Worm (Caenorhabditis elegans) whole organism, L3 larva: ENCODE measurements around the gene R11.3.

Source experiments
- R02D3.7 ChIP-seq: fragments of 150-350 bp; optimal IDR thresholded peaks from 2 replicates; lab custom pipeline; 2014; ENCODE audit warnings: missing biosample characterization, missing genetic modification characterization
- aly-2 ChIP-seq: fragments of 150-350 bp; optimal IDR thresholded peaks from 2 replicates; lab custom pipeline; 2014; ENCODE audit warnings: missing biosample characterization, missing genetic modification characterization
- ama-1 ChIP-seq: fragments of 150-350 bp; optimal IDR thresholded peaks from 2 replicates; lab custom pipeline; 2018
- ceh-28 ChIP-seq: fragments of 150-350 bp; optimal IDR thresholded peaks from 2 replicates; lab custom pipeline; 2014; ENCODE audit warnings: missing biosample characterization, missing genetic modification reagents, missing genetic modification characterization
- ceh-82 ChIP-seq: fragments of 150-350 bp; optimal IDR thresholded peaks from 2 replicates; lab custom pipeline; 2014; ENCODE audit warnings: missing biosample characterization, missing genetic modification characterization
- ceh-9 ChIP-seq: sonication (generic microtip); optimal IDR thresholded peaks from 2 replicates; lab custom pipeline; 2018; ENCODE audit warnings: missing biosample characterization, missing genetic modification characterization
- daf-12 ChIP-seq: fragments of 150-350 bp; optimal IDR thresholded peaks from 2 replicates; lab custom pipeline; 2014; ENCODE audit warnings: missing biosample characterization, missing genetic modification reagents, missing genetic modification characterization
- egl-27 ChIP-seq: sonication (generic microtip); optimal IDR thresholded peaks from 4 replicates; lab custom pipeline; 2017; ENCODE audit warnings: missing biosample characterization, missing genetic modification reagents, missing genetic modification characterization
- elt-2 ChIP-seq: sonication (generic microtip); optimal IDR thresholded peaks from 2 replicates; lab custom pipeline; 2016; ENCODE audit warnings: missing genetic modification reagents, mild to moderate bottlenecking, missing genetic modification characterization, missing compliant biosample characterization
- elt-3 ChIP-seq, 3 experiments: fragments of 150-350 bp in 1 of 3; sonication (generic microtip) in 2 of 3; optimal IDR thresholded peaks; 2 replicates in 2 of 3; 4 replicates in 1 of 3; lab custom pipeline; 2014 to 2017; ENCODE audit warnings: missing biosample characterization in 3 of 3, missing genetic modification characterization in 3 of 3
- eor-1 ChIP-seq, 2 experiments: fragments of 150-350 bp; optimal IDR thresholded peaks; 2 replicates each; lab custom pipeline; 2014 to 2018; ENCODE audit warnings: missing biosample characterization in 2 of 2, missing genetic modification characterization in 2 of 2
- fkh-10 ChIP-seq: sonication (generic microtip); optimal IDR thresholded peaks from 2 replicates; lab custom pipeline; 2017; ENCODE audit warnings: missing biosample characterization, missing genetic modification reagents, missing genetic modification characterization
- fos-1 ChIP-seq: fragments of 150-350 bp; optimal IDR thresholded peaks from 2 replicates; lab custom pipeline; 2014; ENCODE audit warnings: missing biosample characterization, missing genetic modification characterization
- jun-1 ChIP-seq: fragments of 150-350 bp; optimal IDR thresholded peaks from 2 replicates; lab custom pipeline; 2014; ENCODE audit warnings: missing biosample characterization, missing genetic modification reagents, missing genetic modification characterization
- lin-15B ChIP-seq: fragments of 150-350 bp; optimal IDR thresholded peaks from 2 replicates; lab custom pipeline; 2014; ENCODE audit warnings: missing biosample characterization, missing genetic modification characterization
- lin-39 ChIP-seq: fragments of 150-350 bp; optimal IDR thresholded peaks from 2 replicates; lab custom pipeline; 2018; ENCODE audit warnings: missing biosample characterization, missing genetic modification reagents, missing genetic modification characterization
- lsy-12 ChIP-seq: sonication (generic microtip); optimal IDR thresholded peaks from 2 replicates; lab custom pipeline; 2016; ENCODE audit warnings: mild to moderate bottlenecking, missing genetic modification characterization, missing compliant biosample characterization
- mdl-1 ChIP-seq: fragments of 150-350 bp; optimal IDR thresholded peaks from 2 replicates; lab custom pipeline; 2014; ENCODE audit warnings: missing biosample characterization, missing genetic modification characterization
- mml-1 ChIP-seq: fragments of 150-350 bp; sonication (generic microtip); optimal IDR thresholded peaks from 3 replicates; lab custom pipeline; 2014; ENCODE audit warnings: missing biosample characterization, missing genetic modification characterization
- nfya-1 ChIP-seq: sonication (generic microtip); optimal IDR thresholded peaks from 2 replicates; lab custom pipeline; 2017; ENCODE audit warnings: missing genetic modification characterization, mild to moderate bottlenecking, missing compliant biosample characterization, antibody characterized with exemption, moderate library complexity; ENCODE audit not compliant: insufficient read depth
- nhr-12 ChIP-seq: fragments of 150-350 bp; optimal IDR thresholded peaks from 2 replicates; lab custom pipeline; 2014; ENCODE audit warnings: missing biosample characterization, missing genetic modification characterization
- nhr-237 ChIP-seq: fragments of 150-350 bp; optimal IDR thresholded peaks from 2 replicates; lab custom pipeline; 2014; ENCODE audit warnings: missing biosample characterization, missing genetic modification characterization
- nhr-25 ChIP-seq: sonication (generic microtip); optimal IDR thresholded peaks from 2 replicates; lab custom pipeline; 2017; ENCODE audit warnings: missing biosample characterization, missing genetic modification characterization
- nhr-28 ChIP-seq: fragments of 150-350 bp; optimal IDR thresholded peaks from 2 replicates; lab custom pipeline; 2014; ENCODE audit warnings: missing biosample characterization, missing genetic modification characterization
- nhr-43 ChIP-seq: sonication (generic microtip); optimal IDR thresholded peaks from 2 replicates; lab custom pipeline; 2016; ENCODE audit warnings: mild to moderate bottlenecking, missing genetic modification characterization, missing compliant biosample characterization; ENCODE audit not compliant: poor library complexity, severe bottlenecking
- nhr-77 ChIP-seq: fragments of 150-350 bp; optimal IDR thresholded peaks from 2 replicates; lab custom pipeline; 2014; ENCODE audit warnings: missing biosample characterization, missing genetic modification characterization
- pha-4 ChIP-seq: fragments of 150-350 bp; optimal IDR thresholded peaks from 2 replicates; lab custom pipeline; 2014; ENCODE audit warnings: missing biosample characterization, missing genetic modification reagents, missing genetic modification characterization
- sea-2 ChIP-seq: fragments of 150-350 bp; sonication (generic microtip); optimal IDR thresholded peaks from 4 replicates; lab custom pipeline; 2014; ENCODE audit warnings: missing biosample characterization, missing genetic modification reagents, missing genetic modification characterization
- skn-1 ChIP-seq: fragments of 150-350 bp; optimal IDR thresholded peaks from 2 replicates; lab custom pipeline; 2014; ENCODE audit warnings: missing biosample characterization, missing genetic modification characterization
- snpc-4 ChIP-seq: fragments of 150-350 bp; optimal IDR thresholded peaks from 2 replicates; lab custom pipeline; 2014; ENCODE audit warnings: missing biosample characterization, missing genetic modification characterization
- tbx-2 ChIP-seq: sonication (generic microtip); optimal IDR thresholded peaks from 2 replicates; lab custom pipeline; 2016; ENCODE audit warnings: mild to moderate bottlenecking, missing genetic modification characterization, missing compliant biosample characterization
- unc-39 ChIP-seq: sonication (generic microtip); optimal IDR thresholded peaks from 4 replicates; lab custom pipeline; 2017; ENCODE audit warnings: missing biosample characterization, missing genetic modification characterization
- zag-1 ChIP-seq: fragments of 150-350 bp; optimal IDR thresholded peaks from 2 replicates; lab custom pipeline; 2014; ENCODE audit warnings: missing biosample characterization, missing genetic modification characterization
- ztf-11 ChIP-seq: fragments of 150-350 bp; optimal IDR thresholded peaks from 2 replicates; lab custom pipeline; 2014; ENCODE audit warnings: missing biosample characterization, missing genetic modification characterization
- ztf-4 ChIP-seq: fragments of 150-350 bp; optimal IDR thresholded peaks from 2 replicates; lab custom pipeline; 2014; ENCODE audit warnings: missing biosample characterization, missing genetic modification characterization

Gene R11.3

DNA sequence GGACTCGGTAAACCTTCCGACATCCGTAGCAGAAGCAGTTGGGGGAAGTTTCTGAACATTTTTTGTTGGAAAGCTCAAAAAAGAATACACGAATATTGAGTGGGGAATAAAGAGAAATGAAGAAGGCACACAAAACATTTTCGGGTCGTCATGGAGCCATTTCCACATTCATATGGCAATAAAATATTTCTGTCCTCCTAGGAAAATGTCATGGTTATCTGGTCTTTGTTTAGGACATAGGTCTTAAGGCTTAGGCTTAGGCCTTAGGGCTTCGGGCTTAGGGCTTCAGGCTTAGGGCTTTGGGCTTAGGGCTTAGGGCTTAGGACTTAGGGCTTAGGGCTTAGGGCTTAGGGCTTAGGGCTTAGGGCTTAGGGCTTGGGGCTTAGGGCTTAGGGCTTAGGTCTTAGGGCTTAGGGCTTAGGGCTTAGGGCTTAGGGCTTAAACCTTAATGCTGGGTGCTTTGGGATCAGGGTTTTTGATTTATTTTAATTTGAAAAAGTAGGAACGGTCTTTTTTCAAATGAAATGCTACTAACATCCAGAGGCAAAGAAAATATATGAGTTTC, at the start of gene R11.3:
Gene R11.3 (minus strand): TSS at position 51 of the 565 bp plus-strand sequence.
- TF ChIP-seq unc-39 (tag; lab: Kevin White, UChicago) (no peak), nhr-77 (tag; lab: Kevin White, UChicago) (no peak), elt-2 (no peak), ceh-28 (no peak), lin-15B (tag; lab: Kevin White, UChicago) (no peak), ceh-82 (tag; lab: Kevin White, UChicago) (no peak), jun-1 (no peak), ceh-9 (tag; lab: Kevin White, UChicago) (no peak), fos-1 (tag; lab: Kevin White, UChicago) (no peak), nfya-1 (tag; lab: Kevin White, UChicago) (no peak), daf-12 (tag; lab: Kevin White, UChicago) (no peak), lsy-12 (tag; lab: Kevin White, UChicago) (no peak)

DNA sequence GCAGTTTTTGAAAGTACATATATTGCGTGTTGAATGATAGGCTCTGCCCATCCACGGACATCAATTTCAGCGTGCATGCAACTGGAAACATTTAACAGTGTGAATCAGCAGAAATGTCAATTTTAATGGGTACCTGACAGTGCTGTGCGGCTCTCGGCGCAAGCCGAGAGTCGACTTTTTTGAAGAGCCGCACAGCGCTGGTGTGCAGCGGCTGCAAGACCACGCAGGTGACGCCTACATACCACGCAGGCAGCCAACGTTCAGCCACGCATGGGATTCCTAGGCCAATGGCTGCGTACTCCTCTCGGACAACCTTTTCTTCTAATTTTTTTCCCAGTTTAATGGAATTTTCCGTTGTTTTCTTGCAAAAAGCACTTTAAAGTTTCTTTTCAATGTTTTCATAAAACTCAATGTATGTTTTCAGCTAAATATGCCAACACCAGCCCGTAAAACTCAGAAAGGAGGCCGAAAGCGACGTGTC, 45.8 kb upstream of the R11.3 start, which contains the start of gene W10G6.1:
Gene W10G6.1 (plus strand): TSS at position 431 of the 481 bp plus-strand sequence.
- no peak for TF ChIP-seq skn-1
- no peak for TF ChIP-seq ztf-4 (tag; lab: Kevin White, UChicago)
- TF ChIP-seq aly-2 (tag; lab: Kevin White, UChicago): no peak
- TF ChIP-seq nhr-12 (tag; lab: Kevin White, UChicago): no peak

DNA sequence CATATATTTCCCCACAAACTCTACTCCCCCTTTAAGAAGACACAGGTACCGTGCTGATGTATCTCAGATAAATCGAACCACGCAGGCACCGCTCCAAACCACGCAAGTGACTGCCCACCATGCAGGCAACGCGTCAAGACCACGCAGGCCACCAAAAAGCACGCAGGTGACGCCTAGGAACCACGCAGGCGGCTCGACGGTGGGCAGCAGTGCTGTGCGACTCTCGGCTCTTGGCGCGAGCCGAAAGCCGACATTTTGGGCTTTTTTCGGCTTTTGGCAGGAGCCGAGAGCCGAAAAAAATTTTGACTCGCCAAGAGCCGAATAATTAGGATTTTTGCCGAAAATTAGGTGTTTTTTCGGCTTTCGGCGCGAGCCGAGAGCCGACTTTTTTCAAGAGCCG, 44.1 kb upstream of the R11.3 start:
- no peak for TF ChIP-seq daf-12 (tag; lab: Kevin White, UChicago)
- no peak for TF ChIP-seq elt-3 (tag; optimal IDR thresholded peaks at IDR 0.05; lab: Kevin White, UChicago)
- TF ChIP-seq unc-39 (tag; lab: Kevin White, UChicago): no peak
- TF ChIP-seq mml-1 (tag; lab: Kevin White, UChicago): no peak
- no peak for TF ChIP-seq snpc-4 (tag; lab: Kevin White, UChicago)

DNA sequence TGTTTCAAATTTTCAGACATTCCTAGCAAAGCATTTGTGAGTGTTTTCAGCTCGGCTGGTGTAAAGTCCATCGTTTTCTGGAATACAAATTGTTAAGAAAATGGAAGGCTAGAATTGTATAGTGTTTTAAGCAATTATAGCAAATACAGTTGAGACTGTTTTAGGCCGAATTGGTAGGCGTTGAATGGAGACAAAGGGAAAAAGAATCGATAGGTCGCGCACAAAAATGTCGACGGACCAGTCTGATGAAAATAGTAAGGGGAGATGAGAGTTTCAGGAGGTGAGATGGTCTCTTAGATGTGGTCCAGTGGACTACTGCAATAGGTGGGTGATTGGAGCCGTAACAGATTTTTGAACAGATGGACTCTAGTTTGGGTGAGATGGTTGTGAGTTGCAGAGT, 41.6 kb upstream of the R11.3 start:
- TF ChIP-seq snpc-4 (tag; lab: Kevin White, UChicago): no peak
- no peak for TF ChIP-seq nhr-25 (tag; lab: Kevin White, UChicago)
- TF ChIP-seq ceh-28: no peak
- no peak for TF ChIP-seq ceh-82 (tag; lab: Kevin White, UChicago)
- TF ChIP-seq lin-39 (tag; lab: Kevin White, UChicago): no peak
- no peak for TF ChIP-seq nhr-43 (tag; lab: Kevin White, UChicago)
- TF ChIP-seq fkh-10 (GFP tag; lab: Kevin White, UChicago): no peak
- TF ChIP-seq ama-1 (lab: Kevin White, UChicago): no peak
- no peak for TF ChIP-seq nhr-237 (tag; lab: Kevin White, UChicago)
- TF ChIP-seq nhr-28: no peak
- no peak for TF ChIP-seq nhr-12 (tag; lab: Kevin White, UChicago)
- no peak for TF ChIP-seq daf-12 (tag; lab: Kevin White, UChicago)
- TF ChIP-seq mdl-1 (tag; lab: Kevin White, UChicago): no peak
- TF ChIP-seq jun-1: no peak
- no peak for TF ChIP-seq ztf-4 (tag; lab: Kevin White, UChicago)
- TF ChIP-seq zag-1: no peak
- no peak for TF ChIP-seq egl-27 (tag; lab: Kevin White, UChicago)

DNA sequence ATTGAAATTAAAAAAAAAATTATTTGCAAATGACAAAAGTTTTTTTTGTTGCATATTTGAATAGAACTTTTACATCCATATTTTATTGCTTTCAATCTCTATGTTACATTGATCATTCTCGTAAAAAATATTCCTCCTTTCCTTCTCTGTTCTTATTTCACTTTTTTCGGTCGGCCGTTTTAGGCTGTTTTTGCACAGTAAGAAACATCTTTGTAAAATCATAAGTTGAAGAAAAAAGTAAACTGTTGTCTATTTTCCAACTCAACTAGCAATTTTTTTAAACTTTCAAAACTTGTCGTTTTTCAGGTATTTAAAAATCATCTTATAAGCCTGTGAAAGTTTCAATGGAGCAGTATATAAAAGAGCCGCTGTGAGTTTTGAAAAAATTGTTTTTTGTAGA, 29.6 kb upstream of the R11.3 start, which contains the start of gene F23A7.5:
Gene F23A7.5 (plus strand): TSS at position 301 of the 400 bp plus-strand sequence.
- TF ChIP-seq tbx-2 (tag; lab: Kevin White, UChicago) (no peak), R02D3.7 (tag; lab: Kevin White, UChicago) (no peak), lin-39 (tag; lab: Kevin White, UChicago) (no peak), sea-2 (GFP tag; lab: Kevin White, UChicago) (no peak), fkh-10 (GFP tag; lab: Kevin White, UChicago) (no peak), eor-1 (tag; optimal IDR thresholded peaks at IDR 0.05; lab: Kevin White, UChicago) (no peak), nfya-1 (tag; lab: Kevin White, UChicago) (no peak), jun-1 (no peak), pha-4 (no peak), ztf-11 (tag; lab: Kevin White, UChicago) (no peak), lsy-12 (tag; lab: Kevin White, UChicago) (no peak), egl-27 (tag; lab: Kevin White, UChicago) (no peak), mdl-1 (tag; lab: Kevin White, UChicago) (no peak), nhr-28 (no peak), aly-2 (tag; lab: Kevin White, UChicago) (no peak), nhr-237 (tag; lab: Kevin White, UChicago) (no peak), nhr-12 (tag; lab: Kevin White, UChicago) (no peak), snpc-4 (tag; lab: Kevin White, UChicago) (no peak), fos-1 (tag; lab: Kevin White, UChicago) (no peak)
